Worm (Caenorhabditis elegans) whole organism, midembryonic: Measurements from ENCODE around the gene K08D9.6.

Experiments used
- T22C8.4 ChIP-seq: fragments of 200-800 bp; sonication (Bioruptor generic); IDR thresholded peaks from 2 replicates; pipeline ENCODE4 v1.3.6; 2022; ENCODE audit warnings: missing genetic modification characterization, missing compliant biosample characterization
- klf-2 ChIP-seq: fragments of 200-800 bp; sonication (Bioruptor generic); conservative IDR thresholded peaks from 2 replicates; pipeline ENCODE4 v1.3.6; 2022; ENCODE audit warnings: missing genetic modification reagents, missing genetic modification characterization, missing compliant biosample characterization

DNA sequence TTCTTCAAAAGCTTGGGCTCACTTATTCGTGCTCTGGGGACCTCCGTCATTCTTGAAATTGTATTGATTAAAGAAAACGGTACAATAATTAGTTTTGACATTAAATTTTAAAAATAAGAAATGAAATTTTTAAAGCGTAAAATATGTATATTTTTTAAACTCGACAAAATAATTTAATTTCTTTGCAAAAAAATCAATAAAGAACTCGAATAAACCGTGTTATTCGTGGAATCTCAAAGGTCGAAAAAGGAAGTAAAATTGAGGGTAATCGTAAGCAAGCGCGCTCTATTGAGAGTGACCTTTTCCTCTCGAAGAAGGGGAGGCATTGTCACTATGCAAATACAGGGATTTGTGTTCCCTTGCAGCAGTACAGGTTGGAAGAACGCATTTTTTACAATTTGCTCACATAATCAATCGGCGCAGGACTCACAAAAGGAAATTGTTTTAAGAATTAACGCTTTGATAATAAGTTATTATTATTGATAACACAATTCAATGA, 39.8 kb downstream of the K08D9.6 start, which contains the start of gene Y73C8B.2:
- TF ChIP-seq klf-2 (GFP tag; lab: Robert Waterston, UW) (no peak), T22C8.4 (GFP tag; lab: Robert Waterston, UW) (no peak)
